Fruit fly (Drosophila melanogaster) whole organism, wandering third instar larva: ENCODE measurements around the gene Yif1.

Source experiments
- Abd-B ChIP-seq: fragments of >200 bp; optimal IDR thresholded peaks from 2 replicates; lab custom pipeline; 2017; ENCODE audit warnings: missing biosample characterization, missing genetic modification characterization
- CG32264 ChIP-seq: fragments of 200-800 bp; sonication (Bioruptor generic); optimal IDR thresholded peaks from 2 replicates; lab custom pipeline; 2016; ENCODE audit warnings: missing biosample characterization, missing genetic modification characterization
- CG9705 ChIP-seq: fragments of 200-800 bp; sonication (Bioruptor generic); optimal IDR thresholded peaks from 2 replicates; lab custom pipeline; 2018; ENCODE audit warnings: missing biosample characterization, mild to moderate bottlenecking, missing genetic modification characterization
- CrebA ChIP-seq: fragments of 200-800 bp; sonication (Bioruptor generic); optimal IDR thresholded peaks from 2 replicates; lab custom pipeline; 2016; ENCODE audit warnings: missing biosample characterization, mild to moderate bottlenecking, missing genetic modification characterization, borderline replicate concordance
- Dfd ChIP-seq: fragments of >200 bp; optimal IDR thresholded peaks from 2 replicates; lab custom pipeline; 2017; ENCODE audit warnings: missing biosample characterization, missing genetic modification characterization
- Dif ChIP-seq: fragments of 200-275, 200-300 bp; sonication (Bioruptor generic); optimal IDR thresholded peaks from 2 replicates; lab custom pipeline; 2018; ENCODE audit warnings: missing biosample characterization, missing genetic modification characterization; ENCODE audit not compliant: partially characterized antibody
- GATAd ChIP-seq: sonication (Bioruptor generic); optimal IDR thresholded peaks from 2 replicates; lab custom pipeline; 2016; ENCODE audit warnings: missing biosample characterization, missing genetic modification characterization
- HLH106 ChIP-seq: fragments of 200-800 bp; optimal IDR thresholded peaks from 3 replicates; lab custom pipeline; 2019; ENCODE audit warnings: missing biosample characterization, mild to moderate bottlenecking, missing genetic modification characterization, moderate library complexity
- Hnf4 ChIP-seq: fragments of 200-800 bp; sonication (Bioruptor generic); optimal IDR thresholded peaks from 2 replicates; lab custom pipeline; 2016; ENCODE audit warnings: missing biosample characterization, mild to moderate bottlenecking, missing genetic modification characterization
- Hr78 ChIP-seq: fragments of >200 bp; optimal IDR thresholded peaks from 2 replicates; lab custom pipeline; 2017; ENCODE audit warnings: missing biosample characterization, missing genetic modification characterization
- Hr83 ChIP-seq: fragments of 200-300 bp; sonication (Bioruptor generic); optimal IDR thresholded peaks from 2 replicates; lab custom pipeline; 2016; ENCODE audit warnings: missing biosample characterization, mild to moderate bottlenecking, missing genetic modification characterization, moderate library complexity; ENCODE audit not compliant: poor library complexity, severe bottlenecking
- Jra ChIP-seq: sonication (Bioruptor generic); optimal IDR thresholded peaks from 2 replicates; lab custom pipeline; 2016; ENCODE audit warnings: missing biosample characterization, missing genetic modification characterization
- Mio ChIP-seq: sonication (Bioruptor generic); optimal IDR thresholded peaks from 2 replicates; lab custom pipeline; 2016; ENCODE audit warnings: missing biosample characterization, missing genetic modification characterization
- Myc ChIP-seq: fragments of >200 bp; optimal IDR thresholded peaks from 2 replicates; lab custom pipeline; 2017
- N ChIP-seq: fragments of >200 bp; optimal IDR thresholded peaks from 2 replicates; lab custom pipeline; 2018; ENCODE audit warnings: missing biosample characterization, missing external identifiers, missing genetic modification characterization
- OdsH ChIP-seq: fragments of 200-800 bp; sonication (Bioruptor generic); optimal IDR thresholded peaks from 2 replicates; lab custom pipeline; 2016; ENCODE audit warnings: missing biosample characterization, mild to moderate bottlenecking, missing genetic modification characterization
- Rel ChIP-seq, 2 experiments: fragments of 200-800 bp; sonication (Bioruptor generic) in 1 of 2; optimal IDR thresholded peaks; 2 replicates in 1 of 2; 3 replicates in 1 of 2; lab custom pipeline; 2016 to 2019; ENCODE audit warnings: mild to moderate bottlenecking in 2 of 2, missing biosample characterization in 2 of 2, missing genetic modification characterization in 2 of 2, moderate library complexity in 1 of 2
- Sp1 ChIP-seq: fragments of 200-800 bp; sonication (Bioruptor generic); optimal IDR thresholded peaks from 3 replicates; lab custom pipeline; 2019; ENCODE audit warnings: missing biosample characterization, mild to moderate bottlenecking, missing genetic modification characterization, moderate library complexity
- Vsx2 ChIP-seq: fragments of 200-300, 225-300 bp; sonication (Bioruptor generic); optimal IDR thresholded peaks from 2 replicates; lab custom pipeline; 2018; ENCODE audit warnings: missing biosample characterization, missing genetic modification characterization; ENCODE audit not compliant: partially characterized antibody
- br ChIP-seq: fragments of 200-800 bp; sonication (Bioruptor generic); optimal IDR thresholded peaks from 2 replicates; lab custom pipeline; 2016; ENCODE audit warnings: missing biosample characterization, missing genetic modification characterization
- brk ChIP-seq: fragments of 200-800 bp; sonication (Bioruptor generic); optimal IDR thresholded peaks from 2 replicates; lab custom pipeline; 2016; ENCODE audit warnings: missing biosample characterization, mild to moderate bottlenecking, missing genetic modification characterization
- dl ChIP-seq, 2 experiments: fragments of 175-275, 200-275 bp in 1 of 2; fragments of 200-275 bp in 1 of 2; sonication (Bioruptor generic); optimal IDR thresholded peaks; lab custom pipeline; 2018; ENCODE audit warnings: mild to moderate bottlenecking in 2 of 2, missing biosample characterization in 2 of 2, missing genetic modification characterization in 2 of 2, moderate library complexity in 2 of 2; ENCODE audit not compliant: partially characterized antibody in 2 of 2, insufficient read depth in 1 of 2
- dmrt93B ChIP-seq: fragments of 200-800 bp; sonication (Bioruptor generic); optimal IDR thresholded peaks from 2 replicates; lab custom pipeline; 2018; ENCODE audit warnings: missing biosample characterization, mild to moderate bottlenecking, missing genetic modification characterization
- dsf ChIP-seq: sonication (Bioruptor generic); optimal IDR thresholded peaks from 2 replicates; lab custom pipeline; 2016; ENCODE audit warnings: missing biosample characterization, missing genetic modification characterization, borderline replicate concordance
- ey ChIP-seq: fragments of 200-800 bp; sonication (Bioruptor generic); optimal IDR thresholded peaks from 2 replicates; lab custom pipeline; 2016; ENCODE audit warnings: missing biosample characterization, missing genetic modification characterization
- foxo ChIP-seq, 2 experiments: fragments of 200-800 bp; sonication (Bioruptor generic); optimal IDR thresholded peaks; 2 replicates in 1 of 2; 3 replicates in 1 of 2; lab custom pipeline; 2016 to 2017; ENCODE audit warnings: missing biosample characterization in 2 of 2, missing genetic modification characterization in 2 of 2
- fru ChIP-seq: fragments of 200-800 bp; sonication (Bioruptor generic); optimal IDR thresholded peaks from 3 replicates; lab custom pipeline; 2016; ENCODE audit warnings: missing biosample characterization, mild to moderate bottlenecking, missing genetic modification characterization
- h ChIP-seq: fragments of 200-800 bp; sonication (Bioruptor generic); optimal IDR thresholded peaks from 3 replicates; lab custom pipeline; 2016; ENCODE audit warnings: missing biosample characterization, mild to moderate bottlenecking, missing genetic modification characterization
- jim ChIP-seq: fragments of 175-275, 200-325 bp; sonication (Bioruptor generic); optimal IDR thresholded peaks from 2 replicates; lab custom pipeline; 2016; ENCODE audit warnings: missing biosample characterization, mild to moderate bottlenecking, missing genetic modification characterization
- lola ChIP-seq: fragments of >200 bp; optimal IDR thresholded peaks from 2 replicates; lab custom pipeline; 2017; ENCODE audit warnings: missing biosample characterization, missing genetic modification characterization
- pan ChIP-seq: fragments of >200 bp; optimal IDR thresholded peaks from 2 replicates; lab custom pipeline; 2017
- psq ChIP-seq: fragments of 200-800 bp; sonication (Bioruptor generic); optimal IDR thresholded peaks from 3 replicates; lab custom pipeline; 2017; ENCODE audit warnings: missing biosample characterization, mild to moderate bottlenecking, missing genetic modification characterization, moderate library complexity
- rgr ChIP-seq: fragments of 200-800 bp; sonication (Bioruptor generic); optimal IDR thresholded peaks from 3 replicates; lab custom pipeline; 2016; ENCODE audit warnings: missing biosample characterization, mild to moderate bottlenecking, missing genetic modification characterization
- sage ChIP-seq: fragments of 200-800 bp; sonication (Bioruptor generic); optimal IDR thresholded peaks from 2 replicates; lab custom pipeline; 2016; ENCODE audit warnings: missing biosample characterization, mild to moderate bottlenecking, missing genetic modification characterization
- sv ChIP-seq: fragments of 200-800 bp; sonication (Bioruptor generic); optimal IDR thresholded peaks from 3 replicates; lab custom pipeline; 2016; ENCODE audit warnings: missing biosample characterization, missing genetic modification characterization
- tai ChIP-seq: sonication (Bioruptor generic); optimal IDR thresholded peaks from 2 replicates; lab custom pipeline; 2016; ENCODE audit warnings: missing biosample characterization, missing genetic modification characterization
- usp ChIP-seq: fragments of >200 bp; optimal IDR thresholded peaks from 2 replicates; lab custom pipeline; 2017; ENCODE audit warnings: missing biosample characterization, missing genetic modification characterization
- woc ChIP-seq: sonication (Bioruptor generic); optimal IDR thresholded peaks from 2 replicates; lab custom pipeline; 2016; ENCODE audit warnings: missing biosample characterization, mild to moderate bottlenecking, missing genetic modification characterization

The Yif1 gene

dm6 chr3R:26717295-26717694 lies 376 bp upstream of the Yif1 start, which contains the start of gene CG6425:
Gene CG6425 (minus strand): TSS chr3R:26717389.
- TF ChIP-seq Abd-B: no peak
- peak; percentile 11 for TF ChIP-seq ey
- TF ChIP-seq Dif (GFP tag; lab: Kevin White, UChicago): no peak
- TF ChIP-seq foxo (GFP tag; optimal IDR thresholded peaks at IDR 0.05; lab: Kevin White, UChicago): no peak
- no peak for TF ChIP-seq sv
- peak; percentile 1 for TF ChIP-seq CG9705 (GFP tag; lab: Kevin White, UChicago)
- TF ChIP-seq Myc (lab: Kevin White, UChicago): no peak
- no peak for TF ChIP-seq Mio (GFP tag; lab: Kevin White, UChicago)
- TF ChIP-seq Hr78 (GFP tag; lab: Kevin White, UChicago): peak; percentile 73
- peak; percentile 88 for TF ChIP-seq N (GFP tag; lab: Kevin White, UChicago)
- no peak for TF ChIP-seq brk (GFP tag; lab: Kevin White, UChicago)
- no peak for TF ChIP-seq woc
- no peak for TF ChIP-seq CG32264 (GFP tag; lab: Kevin White, UChicago)
- TF ChIP-seq rgr (GFP tag; lab: Kevin White, UChicago): no peak
- TF ChIP-seq Jra (GFP tag; lab: Kevin White, UChicago): no peak
- no peak for TF ChIP-seq Dfd (GFP tag; lab: Kevin White, UChicago)
- no peak for TF ChIP-seq Rel (GFP tag; optimal IDR thresholded peaks at IDR 0.05; lab: Kevin White, UChicago)
- TF ChIP-seq Rel (tag; optimal IDR thresholded peaks at IDR 0.05; lab: Kevin White, UChicago): no peak
- TF ChIP-seq psq (GFP tag; lab: Kevin White, UChicago): no peak
- TF ChIP-seq GATAd (GFP tag; lab: Kevin White, UChicago): no peak
- no peak for TF ChIP-seq usp (GFP tag; lab: Kevin White, UChicago)
- TF ChIP-seq Vsx2 (GFP tag; lab: Kevin White, UChicago): no peak
- no peak for TF ChIP-seq CrebA
- peak; percentile 42 for TF ChIP-seq HLH106
- no peak for TF ChIP-seq sage (GFP tag; lab: Kevin White, UChicago)
- TF ChIP-seq OdsH: no peak
- TF ChIP-seq br: no peak
- TF ChIP-seq dsf: no peak
- no peak for TF ChIP-seq dl (GFP tag; optimal IDR thresholded peaks at IDR 0.05; lab: Kevin White, UChicago; ENCODE audit: insufficient read depth in 1 of 2, partially characterized antibody in 2 of 2)
- TF ChIP-seq fru (GFP tag; lab: Kevin White, UChicago): no peak
- TF ChIP-seq dmrt93B (GFP tag; lab: Kevin White, UChicago): peak; percentile 14
- TF ChIP-seq jim: no peak
- TF ChIP-seq Sp1 (GFP tag; lab: Kevin White, UChicago): peak; percentile 9
- no peak for TF ChIP-seq Hr83 (GFP tag; lab: Kevin White, UChicago)
- TF ChIP-seq lola (GFP tag; lab: Kevin White, UChicago): no peak
- no peak for TF ChIP-seq pan (lab: Kevin White, UChicago)
- no peak for TF ChIP-seq h (GFP tag; lab: Kevin White, UChicago)
- TF ChIP-seq Hnf4 (GFP tag; lab: Kevin White, UChicago): no peak
- no peak for TF ChIP-seq tai (GFP tag; lab: Kevin White, UChicago)
- TF ChIP-seq, all 38 proteins: peak for 7

- TF ChIP-seq Mio (GFP tag; lab: Kevin White, UChicago): no peak
- no peak for TF ChIP-seq br
- TF ChIP-seq woc: no peak
- peak; percentile 19 for TF ChIP-seq HLH106
- no peak for TF ChIP-seq Dif (GFP tag; lab: Kevin White, UChicago)
- TF ChIP-seq psq (GFP tag; lab: Kevin White, UChicago): no peak
- TF ChIP-seq dl (GFP tag; optimal IDR thresholded peaks at IDR 0.05; lab: Kevin White, UChicago; ENCODE audit: insufficient read depth in 1 of 2, partially characterized antibody in 2 of 2): no peak
- TF ChIP-seq Hr78 (GFP tag; lab: Kevin White, UChicago): no peak
- no peak for TF ChIP-seq OdsH
- peak; percentile 36 for TF ChIP-seq h (GFP tag; lab: Kevin White, UChicago)
- TF ChIP-seq Sp1 (GFP tag; lab: Kevin White, UChicago): no peak
Observed at dm6 chr3R:26724977-26725612, 7.4 kb downstream of the Yif1 start, which contains the start of gene CG6420. Gene CG6420 (minus strand): TSS chr3R:26725216.
